Fruit fly (Drosophila melanogaster): ENCODE data around the gene CG33099.

dm6 chr3R:22560224-22560623 lies 29.9 kb upstream of the CG33099 start:
- TF ChIP-seq gl (tag; optimal IDR thresholded peaks at IDR 0.05) (no peak), CG10348 (GFP tag; IDR thresholded peaks at IDR 0.05) (no peak), CG8301 (tag; optimal IDR thresholded peaks at IDR 0.05) (no peak), CG34367 (tag; optimal IDR thresholded peaks at IDR 0.05) (no peak), CG8159 (tag; optimal IDR thresholded peaks at IDR 0.05) (no peak)

Data from whole organism, pupa.